Worm (Caenorhabditis elegans) whole organism, L4/young adult: Measurements from ENCODE around the gene ZK1307.1.

Source experiments
- W03F9.2 ChIP-seq: fragments of 150-350 bp; optimal IDR thresholded peaks from 2 replicates; lab custom pipeline; 2014; ENCODE audit warnings: missing biosample characterization, missing genetic modification characterization
- him-1 ChIP-seq: sonication (generic microtip); optimal IDR thresholded peaks from 2 replicates; lab custom pipeline; 2016; ENCODE audit warnings: missing genotype, missing genetic modification reagents, missing genetic modification characterization, missing compliant biosample characterization

DNA sequence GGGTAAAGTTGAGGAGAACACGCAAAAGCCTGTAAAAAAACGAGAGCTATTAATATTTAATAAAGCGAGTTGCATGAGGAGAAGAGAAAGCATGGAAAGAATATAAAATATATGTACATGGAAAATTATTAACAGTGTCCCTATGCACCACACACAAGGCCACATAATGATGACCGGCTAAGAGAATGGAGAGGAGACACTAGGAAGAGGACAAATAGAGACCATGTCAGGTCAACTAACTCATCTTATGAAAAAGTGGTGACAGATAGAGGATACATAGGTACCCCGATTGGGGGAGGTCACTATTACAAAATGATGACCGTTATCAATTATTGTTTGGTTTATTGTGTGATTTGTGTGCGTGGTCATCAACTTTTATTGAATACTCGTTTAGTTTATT, 10.9 kb downstream of the ZK1307.1 start, which contains the start of gene fzr-1:
- TF ChIP-seq W03F9.2 (tag; lab: Kevin White, UChicago) (no peak), him-1 (no peak)
